Fruit fly (Drosophila melanogaster): ENCODE measurements around the gene CG7857.

The CG7857 gene

DNA sequence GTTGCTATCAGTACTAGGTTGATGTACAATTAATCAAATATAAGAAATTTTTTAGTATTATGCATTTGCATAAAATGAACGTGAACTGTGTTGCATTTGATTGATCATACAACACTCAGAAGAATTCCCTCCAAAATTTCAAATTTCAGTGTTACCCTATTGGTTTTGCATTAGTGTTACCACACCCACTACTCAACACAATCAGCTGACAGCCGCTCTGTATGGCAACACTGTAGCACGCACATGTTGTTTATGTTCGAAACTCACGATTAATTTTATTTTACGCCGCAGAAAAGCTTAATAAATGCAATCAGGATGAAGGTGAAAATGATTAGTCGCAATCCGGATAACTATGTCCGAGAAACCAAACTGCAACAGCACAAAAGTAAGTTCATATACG, 5.9 kb downstream of the CG7857 start, which contains the start of gene CG7275:
CG7275 (plus strand) TSS at position 215 of the 400 bp plus-strand sequence.
- TF ChIP-seq Dfd (GFP tag; optimal IDR thresholded peaks at IDR 0.05) (no peak), CrebA (GFP tag; optimal IDR thresholded peaks at IDR 0.05; ENCODE audit: borderline replicate concordance) (no peak), rgr (GFP tag; optimal IDR thresholded peaks at IDR 0.05) (peak; percentile 44), Myc (optimal IDR thresholded peaks at IDR 0.05) (peak; percentile 28), pan (optimal IDR thresholded peaks at IDR 0.05) (no peak), Hnf4 (GFP tag; optimal IDR thresholded peaks at IDR 0.05) (no peak), brk (GFP tag; optimal IDR thresholded peaks at IDR 0.05) (peak; percentile 22), tai (GFP tag; optimal IDR thresholded peaks at IDR 0.05) (no peak), Vsx2 (GFP tag; optimal IDR thresholded peaks at IDR 0.05; ENCODE audit: partially characterized antibody) (no peak)

DNA sequence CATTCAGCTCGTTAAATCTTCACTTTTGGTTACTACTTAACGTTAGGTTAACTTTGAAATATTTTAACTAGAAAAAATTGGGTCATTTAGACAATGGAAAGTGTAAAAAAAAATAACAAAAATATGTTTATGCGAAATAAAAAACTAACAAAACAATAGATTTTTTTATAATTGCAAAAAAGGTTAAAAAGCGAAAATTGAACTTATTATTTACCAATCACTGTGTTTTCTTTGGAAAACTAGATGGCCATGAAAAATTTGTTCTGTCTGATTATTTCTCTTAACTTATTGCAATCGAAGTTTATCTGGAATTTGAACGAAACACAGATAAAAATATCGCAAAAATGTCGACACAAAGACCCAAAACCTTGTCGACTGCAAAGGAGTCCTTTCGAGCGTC, 6.8 kb downstream of the CG7857 start, which contains the start of gene CG7276:
CG7276 (plus strand) TSS at position 301 of the 400 bp plus-strand sequence.
- no peak for TF ChIP-seq Hnf4 (GFP tag; optimal IDR thresholded peaks at IDR 0.05)
- no peak for TF ChIP-seq Rel (GFP tag; optimal IDR thresholded peaks at IDR 0.05)
- TF ChIP-seq Rel (tag; optimal IDR thresholded peaks at IDR 0.05) = no peak
- TF ChIP-seq Dfd (GFP tag; optimal IDR thresholded peaks at IDR 0.05) = no peak
- no peak for TF ChIP-seq OdsH (GFP tag; optimal IDR thresholded peaks at IDR 0.05)
- TF ChIP-seq br (GFP tag; optimal IDR thresholded peaks at IDR 0.05) = no peak
- no peak for TF ChIP-seq sage (GFP tag; optimal IDR thresholded peaks at IDR 0.05)
- no peak for TF ChIP-seq rgr (GFP tag; optimal IDR thresholded peaks at IDR 0.05)
- TF ChIP-seq Dif (GFP tag; optimal IDR thresholded peaks at IDR 0.05; ENCODE audit: partially characterized antibody) = no peak
- no peak for TF ChIP-seq sv (GFP tag; optimal IDR thresholded peaks at IDR 0.05)

dm6 chr3L:15496274-15496673, 8.4 kb downstream of the CG7857 start, which contains the start of gene CG13455:
Gene CG13455, plus strand, starts transcription at chr3L:15496574.
- TF ChIP-seq Hr78 (GFP tag; optimal IDR thresholded peaks at IDR 0.05) (no peak), CG32264 (GFP tag; optimal IDR thresholded peaks at IDR 0.05) (no peak), OdsH (GFP tag; optimal IDR thresholded peaks at IDR 0.05) (no peak), dmrt93B (GFP tag; optimal IDR thresholded peaks at IDR 0.05) (no peak), Sp1 (GFP tag; optimal IDR thresholded peaks at IDR 0.05) (no peak), tai (GFP tag; optimal IDR thresholded peaks at IDR 0.05) (no peak), GATAd (GFP tag; optimal IDR thresholded peaks at IDR 0.05) (no peak), Jra (GFP tag; optimal IDR thresholded peaks at IDR 0.05) (no peak), Hr83 (GFP tag; optimal IDR thresholded peaks at IDR 0.05; ENCODE audit: poor library complexity, severe bottlenecking) (no peak), usp (GFP tag; optimal IDR thresholded peaks at IDR 0.05) (no peak), dl (GFP tag; optimal IDR thresholded peaks at IDR 0.05; ENCODE audit: insufficient read depth in 1 of 2, partially characterized antibody in 2 of 2) (no peak), Dif (GFP tag; optimal IDR thresholded peaks at IDR 0.05; ENCODE audit: partially characterized antibody) (no peak), Dfd (GFP tag; optimal IDR thresholded peaks at IDR 0.05) (no peak), lola (GFP tag; optimal IDR thresholded peaks at IDR 0.05) (no peak), pan (optimal IDR thresholded peaks at IDR 0.05) (no peak), Myc (optimal IDR thresholded peaks at IDR 0.05) (no peak), HLH106 (tag; optimal IDR thresholded peaks at IDR 0.05) (no peak), sage (GFP tag; optimal IDR thresholded peaks at IDR 0.05) (no peak)

DNA sequence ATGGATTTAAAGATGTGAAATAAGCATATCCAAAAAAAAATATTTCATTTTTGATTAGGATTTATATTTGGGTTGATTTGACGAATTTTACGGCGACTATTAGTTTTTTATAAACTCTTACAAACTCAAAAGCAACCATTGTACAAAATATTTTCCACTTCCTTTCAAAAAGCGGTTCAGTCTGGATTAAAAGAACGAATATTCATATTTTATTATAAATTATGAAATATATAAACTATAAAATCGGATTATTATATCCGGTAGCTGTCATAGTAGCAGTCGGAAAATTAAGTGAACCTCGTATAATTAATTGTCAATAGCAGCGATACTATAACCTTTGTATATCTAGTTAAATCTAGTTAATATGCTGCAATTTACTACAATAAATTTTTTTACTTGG, 9.2 kb downstream of the CG7857 start, which contains the start of gene CG12355:
CG12355 (minus strand) TSS at position 101 of the 400 bp plus-strand sequence.
- TF ChIP-seq GATAd (GFP tag; optimal IDR thresholded peaks at IDR 0.05) (no peak), CG32264 (GFP tag; optimal IDR thresholded peaks at IDR 0.05) (no peak), Dfd (GFP tag; optimal IDR thresholded peaks at IDR 0.05) (no peak), usp (GFP tag; optimal IDR thresholded peaks at IDR 0.05) (no peak), Hr78 (GFP tag; optimal IDR thresholded peaks at IDR 0.05) (no peak), Hr83 (GFP tag; optimal IDR thresholded peaks at IDR 0.05; ENCODE audit: poor library complexity, severe bottlenecking) (no peak), tai (GFP tag; optimal IDR thresholded peaks at IDR 0.05) (no peak), pan (optimal IDR thresholded peaks at IDR 0.05) (no peak), Jra (GFP tag; optimal IDR thresholded peaks at IDR 0.05) (no peak), brk (GFP tag; optimal IDR thresholded peaks at IDR 0.05) (no peak), CG9705 (GFP tag; optimal IDR thresholded peaks at IDR 0.05) (no peak), Dif (GFP tag; optimal IDR thresholded peaks at IDR 0.05; ENCODE audit: partially characterized antibody) (no peak), psq (GFP tag; optimal IDR thresholded peaks at IDR 0.05) (no peak), dl (GFP tag; optimal IDR thresholded peaks at IDR 0.05; ENCODE audit: insufficient read depth in 1 of 2, partially characterized antibody in 2 of 2) (no peak)

DNA sequence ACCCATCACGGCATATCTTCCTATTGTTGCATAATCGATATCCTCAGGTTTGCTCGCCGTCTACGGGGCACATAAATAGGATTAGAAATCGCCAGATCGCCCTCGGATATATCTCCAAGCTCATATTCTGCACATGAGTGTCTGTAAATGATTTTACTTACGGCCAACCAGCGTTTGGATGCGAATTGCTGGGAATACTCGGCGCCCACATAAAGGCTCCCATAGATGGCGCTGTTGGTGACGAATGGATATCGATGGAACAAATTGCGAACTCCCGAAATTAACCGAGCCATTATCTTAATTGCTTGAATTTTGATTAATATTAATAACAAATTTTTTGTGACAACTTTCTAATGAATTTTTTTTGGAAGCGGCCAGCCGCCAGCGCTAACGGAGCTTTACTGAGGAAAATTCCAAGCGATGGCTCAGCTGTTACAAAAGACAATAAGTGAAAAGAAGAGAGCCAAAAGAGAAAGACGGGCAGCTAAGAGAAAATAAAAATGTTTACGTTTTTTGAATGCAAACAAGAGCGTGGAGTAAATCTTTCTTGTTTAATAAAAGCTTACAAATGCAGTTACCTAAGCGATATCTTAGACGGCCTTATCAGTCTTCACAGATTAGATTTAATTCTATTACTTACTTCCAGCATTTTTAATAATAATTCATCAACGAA, 10.0 kb downstream of the CG7857 start:
- TF ChIP-seq OdsH (GFP tag; optimal IDR thresholded peaks at IDR 0.05) = no peak
- no peak for TF ChIP-seq rgr (GFP tag; optimal IDR thresholded peaks at IDR 0.05)
- no peak for TF ChIP-seq sv (GFP tag; optimal IDR thresholded peaks at IDR 0.05)
- no peak for TF ChIP-seq fru (GFP tag; optimal IDR thresholded peaks at IDR 0.05)
- no peak for TF ChIP-seq GATAd (GFP tag; optimal IDR thresholded peaks at IDR 0.05)
- TF ChIP-seq ey (GFP tag; optimal IDR thresholded peaks at IDR 0.05) = no peak

Data from whole organism, wandering third instar larva.